Worm (Caenorhabditis elegans): ENCODE results near the gene dpf-6.
A peak's percentile ranks its signal among the peaks of the same experiment; 100 is the strongest.

The dpf-6 gene

DNA sequence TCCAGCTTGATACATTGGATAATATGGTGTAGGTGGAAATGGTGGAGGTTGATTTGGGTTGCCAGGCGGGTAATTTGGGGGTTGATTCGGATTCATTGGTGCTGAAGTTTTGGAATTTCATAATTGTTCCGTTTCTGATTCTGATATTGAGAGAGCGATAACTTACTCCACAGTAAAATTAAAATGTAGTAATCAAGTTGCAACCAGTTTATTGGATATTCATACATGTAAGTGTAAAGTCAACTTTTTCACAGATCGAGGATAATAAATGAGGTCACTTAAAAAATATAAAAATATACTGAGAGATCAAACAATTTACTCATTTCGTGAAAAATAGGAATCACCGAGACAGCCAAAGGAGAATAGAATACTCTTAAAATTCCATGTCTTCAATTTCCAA is 10.1 kb upstream of the dpf-6 start, which contains the start of gene mdt-30:
Gene mdt-30, minus strand, starts transcription at position 101 of the 400 bp plus-strand sequence.
- TF ChIP-seq nhr-28 (tag; optimal IDR thresholded peaks at IDR 0.05) (no peak), unc-62 (GFP tag; optimal IDR thresholded peaks at IDR 0.05) (no peak), ceh-9 (tag; optimal IDR thresholded peaks at IDR 0.05) (no peak), snpc-4 (tag; optimal IDR thresholded peaks at IDR 0.05) (no peak), lsy-12 (tag; optimal IDR thresholded peaks at IDR 0.05) (no peak), hmg-11 (tag; optimal IDR thresholded peaks at IDR 0.05) (no peak), unc-39 (tag; optimal IDR thresholded peaks at IDR 0.05) (no peak), egl-5 (tag; optimal IDR thresholded peaks at IDR 0.05) (no peak), ztf-4 (tag; optimal IDR thresholded peaks at IDR 0.05) (no peak), ceh-82 (tag; optimal IDR thresholded peaks at IDR 0.05) (no peak), tbx-2 (tag; optimal IDR thresholded peaks at IDR 0.05) (no peak), nhr-11 (tag; optimal IDR thresholded peaks at IDR 0.05) (no peak), skn-1 (tag; optimal IDR thresholded peaks at IDR 0.05) (no peak), daf-12 (tag; optimal IDR thresholded peaks at IDR 0.05) (no peak), ceh-28 (tag; optimal IDR thresholded peaks at IDR 0.05) (no peak), eor-1 (tag; optimal IDR thresholded peaks at IDR 0.05) (no peak), nhr-67 (tag; optimal IDR thresholded peaks at IDR 0.05) (no peak), ceh-16 (tag; optimal IDR thresholded peaks at IDR 0.05) (no peak), ztf-11 (tag; optimal IDR thresholded peaks at IDR 0.05) (no peak), mml-1 (tag; optimal IDR thresholded peaks at IDR 0.05) (no peak)

DNA sequence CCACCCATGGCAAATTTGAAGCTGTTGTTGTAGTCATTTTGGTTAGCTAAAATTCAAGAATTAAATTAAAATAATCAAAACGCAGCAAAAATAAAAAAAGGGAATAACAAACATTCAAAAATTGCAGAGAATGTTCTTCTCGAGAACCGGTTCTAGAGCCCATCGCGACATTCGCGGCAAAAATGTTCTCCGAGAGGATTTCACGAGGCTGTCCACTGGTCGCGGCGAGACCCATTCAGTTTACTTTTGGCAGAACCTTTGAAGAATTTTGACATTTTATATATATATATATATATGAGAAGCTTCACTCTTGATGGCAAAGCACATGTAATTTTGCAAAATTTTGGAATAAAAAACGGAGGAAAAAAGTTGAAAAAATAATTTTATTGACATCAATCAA is 8.6 kb upstream of the dpf-6 start, which contains the start of gene F44B9.8:
Gene F44B9.8, minus strand, starts transcription at position 163 of the 400 bp plus-strand sequence.
- peak; percentile 79 for TF ChIP-seq nfya-1 (tag; optimal IDR thresholded peaks at IDR 0.05; ENCODE audit: insufficient read depth)
- TF ChIP-seq nhr-76 (tag; optimal IDR thresholded peaks at IDR 0.05) = no peak
- peak; percentile 32 for TF ChIP-seq hmg-11 (tag; optimal IDR thresholded peaks at IDR 0.05)
- no peak for TF ChIP-seq fos-1 (tag; optimal IDR thresholded peaks at IDR 0.05)
- no peak for TF ChIP-seq egl-5 (tag; optimal IDR thresholded peaks at IDR 0.05)
- no peak for TF ChIP-seq tbx-2 (tag; optimal IDR thresholded peaks at IDR 0.05)
- TF ChIP-seq R02D3.7 (tag; optimal IDR thresholded peaks at IDR 0.05) = peak; percentile 17
- TF ChIP-seq fkh-10 (GFP tag; optimal IDR thresholded peaks at IDR 0.05) = no peak
- no peak for TF ChIP-seq ztf-4 (tag; optimal IDR thresholded peaks at IDR 0.05)
- no peak for TF ChIP-seq nhr-67 (tag; optimal IDR thresholded peaks at IDR 0.05)
- no peak for TF ChIP-seq ceh-82 (tag; optimal IDR thresholded peaks at IDR 0.05)
- TF ChIP-seq pqm-1 (tag; optimal IDR thresholded peaks at IDR 0.05) = no peak
- no peak for TF ChIP-seq elt-3 (tag; optimal IDR thresholded peaks at IDR 0.05)
- no peak for TF ChIP-seq skn-1 (tag; optimal IDR thresholded peaks at IDR 0.05)
- TF ChIP-seq ztf-11 (tag; optimal IDR thresholded peaks at IDR 0.05) = no peak
- TF ChIP-seq nhr-237 (tag; optimal IDR thresholded peaks at IDR 0.05) = no peak
- no peak for TF ChIP-seq unc-39 (tag; optimal IDR thresholded peaks at IDR 0.05)
- TF ChIP-seq elt-2 (tag; optimal IDR thresholded peaks at IDR 0.05) = peak; percentile 23
- TF ChIP-seq nhr-77 (tag; optimal IDR thresholded peaks at IDR 0.05) = no peak
- peak; percentile 87 for TF ChIP-seq lin-15B (tag; optimal IDR thresholded peaks at IDR 0.05)
- TF ChIP-seq lsy-12 (tag; optimal IDR thresholded peaks at IDR 0.05) = peak; percentile 21
- TF ChIP-seq sea-2 (GFP tag; optimal IDR thresholded peaks at IDR 0.05) = no peak
- TF ChIP-seq pha-4 (tag; optimal IDR thresholded peaks at IDR 0.05) = peak; percentile 92
- TF ChIP-seq aly-2 (tag; optimal IDR thresholded peaks at IDR 0.05) = no peak
- no peak for TF ChIP-seq ZK546.5 (tag; optimal IDR thresholded peaks at IDR 0.05)
- no peak for TF ChIP-seq nhr-12 (tag; optimal IDR thresholded peaks at IDR 0.05)
- TF ChIP-seq daf-12 (tag; optimal IDR thresholded peaks at IDR 0.05) = no peak
- TF ChIP-seq unc-62 (GFP tag; optimal IDR thresholded peaks at IDR 0.05) = no peak
- TF ChIP-seq mml-1 (tag; optimal IDR thresholded peaks at IDR 0.05) = no peak
- TF ChIP-seq ama-1 (optimal IDR thresholded peaks at IDR 0.05) = peak; percentile 22
- no peak for TF ChIP-seq ceh-9 (tag; optimal IDR thresholded peaks at IDR 0.05)
- TF ChIP-seq ceh-16 (tag; optimal IDR thresholded peaks at IDR 0.05) = no peak
- TF ChIP-seq ceh-28 (tag; optimal IDR thresholded peaks at IDR 0.05) = no peak
- peak; percentile 73 for TF ChIP-seq nhr-25 (tag; optimal IDR thresholded peaks at IDR 0.05)
- no peak for TF ChIP-seq mdl-1 (tag; optimal IDR thresholded peaks at IDR 0.05)
- no peak for TF ChIP-seq zag-1 (tag; optimal IDR thresholded peaks at IDR 0.05)
- TF ChIP-seq eor-1 (tag; optimal IDR thresholded peaks at IDR 0.05) = no peak
- TF ChIP-seq fkh-2 (tag; optimal IDR thresholded peaks at IDR 0.05) = no peak
- TF ChIP-seq nhr-23 (tag; optimal IDR thresholded peaks at IDR 0.05) = peak; percentile 82
- TF ChIP-seq nhr-11 (tag; optimal IDR thresholded peaks at IDR 0.05) = no peak
- TF ChIP-seq snpc-4 (tag; optimal IDR thresholded peaks at IDR 0.05) = peak; percentile 55
- TF ChIP-seq lin-39 (tag; optimal IDR thresholded peaks at IDR 0.05) = peak; percentile 37
- TF ChIP-seq nhr-28 (tag; optimal IDR thresholded peaks at IDR 0.05) = no peak
- TF ChIP-seq nhr-43 (tag; optimal IDR thresholded peaks at IDR 0.05; ENCODE audit: poor library complexity, severe bottlenecking) = peak; percentile 62
- TF ChIP-seq jun-1 (tag; optimal IDR thresholded peaks at IDR 0.05) = no peak
- no peak for TF ChIP-seq elt-1 (tag; optimal IDR thresholded peaks at IDR 0.05)
- no peak for TF ChIP-seq egl-27 (tag; optimal IDR thresholded peaks at IDR 0.05)
